Worm (Caenorhabditis elegans): ENCODE data around the gene ttr-34.

ttr-34 gene

ce11 chrX:13169975-13170374, 30.4 kb downstream of the ttr-34 start, which contains the start of gene mob-2:
TSS of gene mob-2 (minus strand) at chrX:13170075.
- TF ChIP-seq irx-1 (tag; optimal IDR thresholded peaks at IDR 0.05): no peak
- TF ChIP-seq nhr-11 (tag; optimal IDR thresholded peaks at IDR 0.05): no peak
- no peak for TF ChIP-seq nhr-20 (tag; optimal IDR thresholded peaks at IDR 0.05)
- TF ChIP-seq lin-35 (GFP tag; optimal IDR thresholded peaks at IDR 0.05): peak in 1 of 2 experiments; percentile 19
- TF ChIP-seq blmp-1 (tag; optimal IDR thresholded peaks at IDR 0.05): peak; percentile 31
- TF ChIP-seq lsy-2 (tag; optimal IDR thresholded peaks at IDR 0.05): no peak
- TF ChIP-seq egl-13 (tag; optimal IDR thresholded peaks at IDR 0.05): no peak
- TF ChIP-seq grh-1 (GFP tag; IDR thresholded peaks at IDR 0.05): no peak
- no peak for TF ChIP-seq rnt-1 (tag; optimal IDR thresholded peaks at IDR 0.05)
- peak; percentile 18 for TF ChIP-seq lin-14 (GFP tag; optimal IDR thresholded peaks at IDR 0.05)
- TF ChIP-seq nhr-28 (tag; optimal IDR thresholded peaks at IDR 0.05): no peak
- peak; percentile 26 for TF ChIP-seq nhr-85 (tag)
- no peak for TF ChIP-seq C04F5.9 (tag; optimal IDR thresholded peaks at IDR 0.05)
- no peak for TF ChIP-seq xbp-1 (tag; optimal IDR thresholded peaks at IDR 0.05)
- TF ChIP-seq swsn-7 (tag; optimal IDR thresholded peaks at IDR 0.05): no peak
- TF ChIP-seq fkh-4 (tag; optimal IDR thresholded peaks at IDR 0.05; ENCODE audit: borderline replicate concordance): no peak
- no peak for TF ChIP-seq hpl-2 (GFP tag; optimal IDR thresholded peaks at IDR 0.05)
- peak; percentile 26 for TF ChIP-seq nhr-71 (tag; optimal IDR thresholded peaks at IDR 0.05)
- no peak for TF ChIP-seq ceh-63 (GFP tag; optimal IDR thresholded peaks at IDR 0.05)
- no peak for TF ChIP-seq aha-1 (tag; optimal IDR thresholded peaks at IDR 0.05)
- TF ChIP-seq snu-23 (GFP tag; optimal IDR thresholded peaks at IDR 0.05): peak; percentile 17
- TF ChIP-seq tlp-1 (tag; optimal IDR thresholded peaks at IDR 0.05): no peak
- TF ChIP-seq sptf-1 (tag; optimal IDR thresholded peaks at IDR 0.05): no peak
- TF ChIP-seq ztf-11 (tag; optimal IDR thresholded peaks at IDR 0.05): no peak
- TF ChIP-seq dsc-1 (tag; optimal IDR thresholded peaks at IDR 0.05): peak; percentile 27
- no peak for TF ChIP-seq ama-1 (optimal IDR thresholded peaks at IDR 0.05)
- TF ChIP-seq nhr-90 (tag; optimal IDR thresholded peaks at IDR 0.05; ENCODE audit: poor library complexity): no peak
- no peak for TF ChIP-seq nhr-19 (GFP tag; conservative IDR thresholded peaks at IDR 0.05)
- TF ChIP-seq unc-86 (tag; optimal IDR thresholded peaks at IDR 0.05): no peak
- no peak for TF ChIP-seq lir-3 (tag; optimal IDR thresholded peaks at IDR 0.05; ENCODE audit: poor library complexity)
- TF ChIP-seq skn-1 (tag; optimal IDR thresholded peaks at IDR 0.05): no peak

- TF ChIP-seq efl-1 (optimal IDR thresholded peaks at IDR 0.05) (no peak), efl-1 (GFP tag; optimal IDR thresholded peaks at IDR 0.05 in 1 of 2) (no peak), nhr-90 (tag; optimal IDR thresholded peaks at IDR 0.05; ENCODE audit: poor library complexity) (no peak), tlp-1 (tag; optimal IDR thresholded peaks at IDR 0.05) (no peak), hlh-4 (tag; optimal IDR thresholded peaks at IDR 0.05) (no peak), mdl-1 (tag; optimal IDR thresholded peaks at IDR 0.05) (no peak), hlh-17 (GFP tag; optimal IDR thresholded peaks at IDR 0.05; ENCODE audit: borderline replicate concordance) (no peak), nhr-77 (tag; optimal IDR thresholded peaks at IDR 0.05) (no peak), xbp-1 (tag; optimal IDR thresholded peaks at IDR 0.05) (no peak), sptf-1 (tag; optimal IDR thresholded peaks at IDR 0.05) (no peak)
These were observed 31.2 kb downstream of the ttr-34 start for ce11 chrX:13170804-13171203.

ce11 chrX:13171206-13171605, 31.6 kb downstream of the ttr-34 start:
- TF ChIP-seq nhr-28 (tag; optimal IDR thresholded peaks at IDR 0.05): no peak
- no peak for TF ChIP-seq jun-1 (tag; optimal IDR thresholded peaks at IDR 0.05)
- no peak for TF ChIP-seq skn-1 (tag; optimal IDR thresholded peaks at IDR 0.05)
- peak; percentile 24 for TF ChIP-seq nhr-47 (tag; optimal IDR thresholded peaks at IDR 0.05)
- TF ChIP-seq fkh-10 (GFP tag; optimal IDR thresholded peaks at IDR 0.05): peak; percentile 37
- no peak for TF ChIP-seq nhr-11 (tag; optimal IDR thresholded peaks at IDR 0.05)
- no peak for TF ChIP-seq zag-1 (tag; optimal IDR thresholded peaks at IDR 0.05)
- TF ChIP-seq dsc-1 (tag; optimal IDR thresholded peaks at IDR 0.05): peak; percentile 34
- TF ChIP-seq elt-3 (tag; optimal IDR thresholded peaks at IDR 0.05): no peak
- peak; percentile 61 for TF ChIP-seq fkh-8 (tag; optimal IDR thresholded peaks at IDR 0.05)
- peak in 1 of 2 experiments; percentile 25 for TF ChIP-seq lsy-2 (tag; optimal IDR thresholded peaks at IDR 0.05)
- TF ChIP-seq nhr-85 (tag): no peak
- TF ChIP-seq ztf-11 (tag; optimal IDR thresholded peaks at IDR 0.05): peak in 1 of 2 experiments; percentile 27
- TF ChIP-seq xbp-1 (tag; optimal IDR thresholded peaks at IDR 0.05): no peak
- no peak for TF ChIP-seq unc-30 (tag; optimal IDR thresholded peaks at IDR 0.05)
- TF ChIP-seq efl-1 (optimal IDR thresholded peaks at IDR 0.05): no peak
- no peak for TF ChIP-seq efl-1 (GFP tag; optimal IDR thresholded peaks at IDR 0.05 in 1 of 2)
- peak; percentile 26 for TF ChIP-seq tbx-2 (tag; optimal IDR thresholded peaks at IDR 0.05)
- no peak for TF ChIP-seq sup-37 (GFP tag; optimal IDR thresholded peaks at IDR 0.05)
- no peak for TF ChIP-seq nhr-237 (tag; optimal IDR thresholded peaks at IDR 0.05)
- no peak for TF ChIP-seq alr-1 (tag; optimal IDR thresholded peaks at IDR 0.05; ENCODE audit: borderline replicate concordance)
- TF ChIP-seq pag-3 (tag; optimal IDR thresholded peaks at IDR 0.05; ENCODE audit: borderline replicate concordance, insufficient read depth): no peak
- no peak for TF ChIP-seq ceh-90 (tag; optimal IDR thresholded peaks at IDR 0.05)
- peak; percentile 12 for TF ChIP-seq egl-13 (tag; optimal IDR thresholded peaks at IDR 0.05)
